Fruit fly (Drosophila melanogaster) whole organism, embryonic: Measurements from ENCODE around the gene yellow-f.

Experiments
- Atf-2 ChIP-seq: fragments of 200-800 bp; sonication (Bioruptor generic); optimal IDR thresholded peaks from 2 replicates; lab custom pipeline; 2016; ENCODE audit warnings: missing biosample characterization, missing genetic modification characterization
- CG10147 ChIP-seq: fragments of 200-800 bp; sonication (Bioruptor generic); optimal IDR thresholded peaks from 2 replicates; lab custom pipeline; 2019; ENCODE audit warnings: missing biosample characterization, mild to moderate bottlenecking, missing genetic modification characterization, moderate library complexity
- CG10267 ChIP-seq: fragments of 200-800 bp; sonication (Bioruptor generic); optimal IDR thresholded peaks from 2 replicates; lab custom pipeline; 2018; ENCODE audit warnings: missing biosample characterization, mild to moderate bottlenecking, missing genetic modification characterization, moderate library complexity
- CG10431 ChIP-seq: fragments of 200-800 bp; sonication (Bioruptor generic); optimal IDR thresholded peaks from 3 replicates; lab custom pipeline; 2018; ENCODE audit warnings: missing biosample characterization, mild to moderate bottlenecking, missing genetic modification characterization
- CG10565 ChIP-seq: fragments of 200-800 bp; sonication (Bioruptor generic); optimal IDR thresholded peaks from 3 replicates; lab custom pipeline; 2016; ENCODE audit warnings: missing biosample characterization, mild to moderate bottlenecking, missing genetic modification characterization
- CG11247 ChIP-seq: fragments of 200-800 bp; sonication (Bioruptor generic); IDR thresholded peaks from 2 replicates; pipeline ENCODE4 v1.3.6; 2022; ENCODE audit warnings: missing biosample characterization, missing genetic modification characterization
- CG12299 ChIP-seq: fragments of 200-800 bp; sonication (Bioruptor generic); optimal IDR thresholded peaks from 2 replicates; lab custom pipeline; 2018; ENCODE audit warnings: missing biosample characterization, mild to moderate bottlenecking, missing genetic modification characterization
- CG15011 ChIP-seq: fragments of 200-800 bp; sonication (Bioruptor generic); optimal IDR thresholded peaks from 3 replicates; lab custom pipeline; 2018; ENCODE audit warnings: missing biosample characterization, mild to moderate bottlenecking, missing genetic modification characterization
- CG17186 ChIP-seq: fragments of 200-800 bp; sonication (Bioruptor generic); optimal IDR thresholded peaks from 3 replicates; lab custom pipeline; 2017; ENCODE audit warnings: missing biosample characterization, missing genetic modification reagents, missing genetic modification characterization
- CG17385 ChIP-seq: fragments of 200-800 bp; sonication (Bioruptor generic); optimal IDR thresholded peaks from 3 replicates; lab custom pipeline; 2018; ENCODE audit warnings: missing biosample characterization, mild to moderate bottlenecking, missing genetic modification characterization
- CG2116 ChIP-seq: fragments of 200-800 bp; sonication (Bioruptor generic); optimal IDR thresholded peaks from 3 replicates; lab custom pipeline; 2018; ENCODE audit warnings: missing biosample characterization, mild to moderate bottlenecking, missing genetic modification characterization
- CG3163 ChIP-seq: fragments of 200-800 bp; sonication (Bioruptor generic); optimal IDR thresholded peaks from 3 replicates; lab custom pipeline; 2016; ENCODE audit warnings: missing biosample characterization, missing genetic modification characterization
- CG3281 ChIP-seq: fragments of 200-800 bp; sonication (Bioruptor generic); optimal IDR thresholded peaks from 3 replicates; lab custom pipeline; 2017; ENCODE audit warnings: missing biosample characterization, mild to moderate bottlenecking, missing genetic modification characterization
- CG4328 ChIP-seq: fragments of 200-800 bp; sonication (Bioruptor generic); optimal IDR thresholded peaks from 3 replicates; lab custom pipeline; 2017; ENCODE audit warnings: missing biosample characterization, missing genetic modification reagents, missing genetic modification characterization
- CG4360 ChIP-seq: fragments of 200-800 bp; sonication (Bioruptor generic); IDR thresholded peaks from 2 replicates; pipeline ENCODE4 v1.3.6; 2022; ENCODE audit warnings: missing biosample characterization, missing genetic modification characterization
- CG5953 ChIP-seq: fragments of 200-800 bp; sonication (Bioruptor generic); IDR thresholded peaks from 2 replicates; pipeline ENCODE4 v1.3.6; 2022; ENCODE audit warnings: missing biosample characterization, missing genetic modification characterization
- CG6272 ChIP-seq: fragments of 200-800 bp; sonication (Bioruptor generic); IDR thresholded peaks from 2 replicates; pipeline ENCODE4 v1.3.6; 2022; ENCODE audit warnings: missing biosample characterization, missing genetic modification characterization
- CG7786 ChIP-seq: fragments of 200-800 bp; sonication (Bioruptor generic); optimal IDR thresholded peaks from 2 replicates; lab custom pipeline; 2016; ENCODE audit warnings: missing biosample characterization, missing genetic modification characterization
- Chrac-16 ChIP-seq: fragments of 200-800 bp; sonication (Bioruptor generic); optimal IDR thresholded peaks from 3 replicates; lab custom pipeline; 2016; ENCODE audit warnings: missing biosample characterization, missing genetic modification characterization
- ERR ChIP-seq: fragments of 200-800 bp; sonication (Bioruptor generic); optimal IDR thresholded peaks from 2 replicates; lab custom pipeline; 2016; ENCODE audit warnings: missing biosample characterization, missing genetic modification characterization
- Hsf ChIP-seq: fragments of 200-800 bp; sonication (Bioruptor generic); optimal IDR thresholded peaks from 3 replicates; lab custom pipeline; 2016; ENCODE audit warnings: missing biosample characterization, missing genetic modification characterization
- Lim3 ChIP-seq: fragments of 200-800 bp; sonication (Bioruptor generic); IDR thresholded peaks from 2 replicates; pipeline ENCODE4 v1.3.6; 2022; ENCODE audit warnings: missing biosample characterization, missing genetic modification characterization
- NK7.1 ChIP-seq: fragments of 200-800 bp; sonication (Bioruptor generic); optimal IDR thresholded peaks from 3 replicates; lab custom pipeline; 2016; ENCODE audit warnings: missing biosample characterization, missing genetic modification characterization
- Nf-YC ChIP-seq: fragments of 200-800 bp; optimal IDR thresholded peaks from 3 replicates; lab custom pipeline; 2019; ENCODE audit warnings: missing biosample characterization, mild to moderate bottlenecking, missing genetic modification characterization, moderate library complexity
- Scr ChIP-seq: fragments of 200-800 bp; sonication (Bioruptor generic); IDR thresholded peaks from 2 replicates; pipeline ENCODE4 v1.3.6; 2022; ENCODE audit warnings: missing biosample characterization, missing genetic modification characterization; ENCODE audit not compliant: partially characterized antibody
- YL-1 ChIP-seq: fragments of 200-800 bp; sonication (Bioruptor generic); optimal IDR thresholded peaks from 3 replicates; lab custom pipeline; 2017; ENCODE audit warnings: missing biosample characterization, mild to moderate bottlenecking, missing genetic modification characterization
- ash1 ChIP-seq: fragments of 200-800 bp; sonication (Bioruptor generic); optimal IDR thresholded peaks from 2 replicates; lab custom pipeline; 2018; ENCODE audit warnings: missing biosample characterization, mild to moderate bottlenecking, missing genetic modification characterization
- bigmax ChIP-seq: fragments of 200-800 bp; sonication (Bioruptor generic); optimal IDR thresholded peaks from 2 replicates; lab custom pipeline; 2018; ENCODE audit warnings: missing biosample characterization, mild to moderate bottlenecking, missing genetic modification characterization
- cad ChIP-seq: fragments of >200 bp; optimal IDR thresholded peaks from 2 replicates; lab custom pipeline; 2017; ENCODE audit warnings: missing biosample characterization, missing genetic modification characterization
- corto ChIP-seq: fragments of 200-800 bp; sonication (Bioruptor generic); optimal IDR thresholded peaks from 2 replicates; lab custom pipeline; 2016; ENCODE audit warnings: missing biosample characterization, mild to moderate bottlenecking, missing genetic modification characterization, moderate library complexity
- dati ChIP-seq: fragments of 200-800 bp; sonication (Bioruptor generic); IDR thresholded peaks from 2 replicates; pipeline ENCODE4 v1.3.6; 2022; ENCODE audit warnings: missing biosample characterization, missing genetic modification characterization
- emc ChIP-seq: fragments of 200-800 bp; sonication (Bioruptor generic); optimal IDR thresholded peaks from 2 replicates; lab custom pipeline; 2016; ENCODE audit warnings: missing biosample characterization, missing genetic modification characterization
- esg ChIP-seq: fragments of 200-800 bp; sonication (Bioruptor generic); conservative IDR thresholded peaks from 2 replicates; pipeline ENCODE4 v1.3.6; 2022; ENCODE audit warnings: missing biosample characterization, missing genetic modification characterization
- gfzf ChIP-seq: fragments of 200-800 bp; sonication (Bioruptor generic); optimal IDR thresholded peaks from 2 replicates; lab custom pipeline; 2016; ENCODE audit warnings: missing biosample characterization, mild to moderate bottlenecking, missing genetic modification characterization, moderate library complexity
- grn ChIP-seq: fragments of 200-800 bp; sonication (Bioruptor generic); optimal IDR thresholded peaks from 3 replicates; lab custom pipeline; 2017; ENCODE audit warnings: missing biosample characterization, missing genetic modification characterization
- mld ChIP-seq: fragments of 200-800 bp; sonication (Bioruptor generic); IDR thresholded peaks from 3 replicates; pipeline ENCODE4 v1.3.6; 2022; ENCODE audit warnings: missing biosample characterization, missing genetic modification characterization; ENCODE audit not compliant: partially characterized antibody
- odd ChIP-seq: fragments of 200-800 bp; sonication (Bioruptor generic); optimal IDR thresholded peaks from 2 replicates; lab custom pipeline; 2017; ENCODE audit warnings: missing biosample characterization, mild to moderate bottlenecking, missing genetic modification characterization
- onecut ChIP-seq: fragments of 200-800 bp; sonication (Bioruptor generic); IDR thresholded peaks from 2 replicates; pipeline ENCODE4 v1.3.6; 2022; ENCODE audit warnings: missing biosample characterization, missing genetic modification characterization
- ranshi ChIP-seq: fragments of 200-800 bp; sonication (Bioruptor generic); IDR thresholded peaks from 2 replicates; pipeline ENCODE4 v1.3.6; 2022; ENCODE audit warnings: missing biosample characterization, missing genetic modification characterization
- sens-2 ChIP-seq: fragments of 200-800 bp; sonication (Bioruptor generic); IDR thresholded peaks from 2 replicates; pipeline ENCODE4 v1.3.6; 2022; ENCODE audit warnings: missing biosample characterization, missing genetic modification characterization
- shn ChIP-seq: fragments of 200-800 bp; sonication (Bioruptor generic); optimal IDR thresholded peaks from 3 replicates; lab custom pipeline; 2016; ENCODE audit warnings: missing biosample characterization, missing genetic modification characterization
- slou ChIP-seq: fragments of 200-800 bp; sonication (Bioruptor generic); optimal IDR thresholded peaks from 3 replicates; lab custom pipeline; 2016; ENCODE audit warnings: missing biosample characterization, missing genetic modification characterization
- tup ChIP-seq: fragments of 200-800 bp; sonication (Bioruptor generic); optimal IDR thresholded peaks from 2 replicates; lab custom pipeline; 2016; ENCODE audit warnings: missing biosample characterization, mild to moderate bottlenecking, missing genetic modification characterization, moderate library complexity
- wor ChIP-seq: fragments of 200-800 bp; sonication (Bioruptor generic); IDR thresholded peaks from 2 replicates; pipeline ENCODE4 v1.3.6; 2022; ENCODE audit warnings: missing biosample characterization, missing genetic modification characterization
- zen ChIP-seq: fragments of 200-800 bp; sonication (Bioruptor generic); optimal IDR thresholded peaks from 3 replicates; lab custom pipeline; 2018; ENCODE audit warnings: missing biosample characterization, mild to moderate bottlenecking, missing genetic modification characterization, moderate library complexity
- zfh2 ChIP-seq: fragments of 200-800 bp; sonication (Bioruptor generic); optimal IDR thresholded peaks from 2 replicates; lab custom pipeline; 2016; ENCODE audit warnings: missing biosample characterization, missing genetic modification characterization

The yellow-f gene

DNA sequence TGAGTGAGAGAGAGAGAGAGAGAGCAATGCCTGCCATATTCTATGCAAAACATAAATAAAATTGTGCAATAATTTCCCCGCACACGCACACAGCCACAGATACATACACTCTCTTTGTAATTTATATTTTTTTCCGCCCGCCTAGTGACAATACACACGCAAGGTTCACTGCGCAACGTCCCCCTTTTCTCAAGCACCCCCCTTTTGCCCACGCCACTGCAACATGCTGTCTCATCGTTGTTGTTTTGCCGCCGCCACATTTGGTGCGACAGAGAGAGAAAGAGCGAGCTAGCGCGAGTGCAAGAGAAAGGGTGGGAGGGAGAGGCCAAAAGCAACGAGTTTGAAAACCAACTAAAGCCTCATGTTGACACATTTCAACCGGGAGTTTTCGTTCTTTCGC is 19.4 kb upstream of the yellow-f start (continued):
- peak; percentile 43 for TF ChIP-seq zen
- TF ChIP-seq CG17385 (GFP tag; lab: Kevin White, UChicago) = peak; percentile 41
- peak; percentile 44 for TF ChIP-seq Hsf
- no peak for TF ChIP-seq CG10565 (GFP tag; lab: Kevin White, UChicago)
- peak; percentile 22 for TF ChIP-seq shn
- TF ChIP-seq wor (GFP tag; lab: Robert Waterston, UW) = peak; percentile 45; the same call in 1 of the 2 replicates
- peak; percentile 55; the same call in 1 of the 2 replicates for TF ChIP-seq ranshi
- peak; percentile 29 for TF ChIP-seq YL-1 (GFP tag; lab: Kevin White, UChicago)
- peak; percentile 30 for TF ChIP-seq CG3281 (GFP tag; lab: Kevin White, UChicago)
- peak; percentile 21 for TF ChIP-seq Atf-2 (GFP tag; lab: Kevin White, UChicago)
- no peak for TF ChIP-seq CG2116
- no peak for TF ChIP-seq cad
- no peak for TF ChIP-seq Scr (GFP tag; lab: Robert Waterston, UW)
- TF ChIP-seq dati (GFP tag; lab: Robert Waterston, UW) = peak; percentile 37; the same call in 1 of the 2 replicates
- peak; percentile 13 for TF ChIP-seq bigmax (GFP tag; lab: Kevin White, UChicago)
- no peak for TF ChIP-seq CG10267
- no peak for TF ChIP-seq corto (GFP tag; lab: Kevin White, UChicago)
- peak; percentile 59 for TF ChIP-seq NK7.1 (GFP tag; lab: Kevin White, UChicago)
- no peak for TF ChIP-seq CG10431 (GFP tag; lab: Kevin White, UChicago)
- no peak for TF ChIP-seq mld (GFP tag; lab: Robert Waterston, UW)
- peak; percentile 57 for TF ChIP-seq CG12299 (tag; lab: Kevin White, UChicago)
- peak; percentile 65 for TF ChIP-seq CG11247
- TF ChIP-seq Lim3 = no peak
- TF ChIP-seq onecut (GFP tag; lab: Robert Waterston, UW) = peak; percentile 42; the same call in 1 of the 2 replicates
- TF ChIP-seq CG6272 (GFP tag; lab: Robert Waterston, UW) = no peak; the same call in 1 of the 2 replicates
- no peak for TF ChIP-seq grn (GFP tag; lab: Kevin White, UChicago)
- TF ChIP-seq esg (GFP tag; lab: Robert Waterston, UW) = peak; percentile 51
- peak; percentile 53; the same call in 1 of the 2 replicates for TF ChIP-seq CG4360 (GFP tag; lab: Robert Waterston, UW)
- peak; percentile 22 for TF ChIP-seq tup
- TF ChIP-seq CG17186 (GFP tag; lab: Kevin White, UChicago) = peak; percentile 17
- TF ChIP-seq ERR (GFP tag; lab: Kevin White, UChicago) = peak; percentile 58
- peak; percentile 53 for TF ChIP-seq Chrac-16 (GFP tag; lab: Kevin White, UChicago)
- peak; percentile 19 for TF ChIP-seq Nf-YC (tag; lab: Kevin White, UChicago)
- TF ChIP-seq CG15011 = no peak
- TF ChIP-seq gfzf (GFP tag; lab: Kevin White, UChicago) = no peak
- no peak for TF ChIP-seq slou
- TF ChIP-seq CG4328 (GFP tag; lab: Kevin White, UChicago) = peak; percentile 18
- peak; percentile 61 for TF ChIP-seq CG3163 (GFP tag; lab: Kevin White, UChicago)
- TF ChIP-seq sens-2 (GFP tag; lab: Robert Waterston, UW) = peak; percentile 39; the same call in 1 of the 2 replicates
- TF ChIP-seq CG7786 (GFP tag; lab: Kevin White, UChicago) = peak; percentile 65
- no peak for TF ChIP-seq emc (GFP tag; lab: Kevin White, UChicago)
- TF ChIP-seq zfh2 (GFP tag; lab: Kevin White, UChicago) = peak; percentile 78
- TF ChIP-seq ash1 = peak; percentile 78
- peak; percentile 7 for TF ChIP-seq odd
- TF ChIP-seq CG10147 = peak; percentile 43
- TF ChIP-seq CG5953 (GFP tag; lab: Robert Waterston, UW) = 0 out of 2 replicates have a peak, but pooled peaks have one; percentile 24
